Fruit fly (Drosophila melanogaster): ENCODE data around the gene PH4alphaEFB.
A peak's percentile ranks its signal among the peaks of the same experiment; 100 is the strongest.

PH4alphaEFB gene

dm6 chr3R:30474667-30475213 is 8.9 kb downstream of the PH4alphaEFB start:
- TF ChIP-seq CG7368 (GFP tag; optimal IDR thresholded peaks at IDR 0.05) (no peak), fd59A (GFP tag; optimal IDR thresholded peaks at IDR 0.05) (no peak), ss (GFP tag; optimal IDR thresholded peaks at IDR 0.05) (peak in 1 of 2 experiments; percentile 64)

DNA sequence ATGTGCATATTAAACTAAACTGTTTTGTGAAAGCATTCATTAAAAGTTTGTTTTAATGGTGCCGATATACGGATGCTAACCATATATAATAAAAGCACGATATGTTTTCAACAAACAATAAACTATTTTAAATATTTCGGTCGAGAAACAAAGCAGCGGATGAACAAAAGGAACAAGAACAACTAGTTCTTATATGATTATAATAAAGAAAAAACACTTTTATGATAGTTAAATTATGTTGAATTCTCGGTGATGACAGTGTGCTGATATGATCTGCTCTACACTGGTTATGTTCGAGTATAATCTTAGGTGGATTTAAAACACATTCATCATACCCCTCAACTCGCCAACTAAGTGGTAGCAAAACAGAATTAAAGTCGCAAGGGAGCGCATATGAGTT is 10.1 kb downstream of the PH4alphaEFB start:
- peak; percentile 18 for TF ChIP-seq esn (GFP tag; optimal IDR thresholded peaks at IDR 0.05)
- TF ChIP-seq topi (GFP tag; optimal IDR thresholded peaks at IDR 0.05): no peak
- no peak for TF ChIP-seq CG8319 (GFP tag; optimal IDR thresholded peaks at IDR 0.05)
- peak; percentile 50 for TF ChIP-seq Eip78C (GFP tag)
- TF ChIP-seq CG3032 (tag; optimal IDR thresholded peaks at IDR 0.05): no peak
- no peak for TF ChIP-seq CG15336 (GFP tag; IDR thresholded peaks at IDR 0.05)
- no peak for TF ChIP-seq CG6854 (GFP tag; optimal IDR thresholded peaks at IDR 0.05)
- no peak for TF ChIP-seq Hr4 (GFP tag; optimal IDR thresholded peaks at IDR 0.05)

dm6 chr3R:30476367-30476766 is 10.5 kb downstream of the PH4alphaEFB start, which contains the start of gene spdo:
TSS of gene spdo (plus strand) at chr3R:30476684.
- TF ChIP-seq CG31627 (GFP tag; optimal IDR thresholded peaks at IDR 0.05) (no peak), CG8319 (GFP tag; optimal IDR thresholded peaks at IDR 0.05) (no peak)

dm6 chr3R:30487828-30488227 is 22.0 kb downstream of the PH4alphaEFB start, which contains the start of gene Jon99Fii:
TSS of gene Jon99Fii (minus strand) at chr3R:30487928.
- no peak for TF ChIP-seq Met (GFP tag; optimal IDR thresholded peaks at IDR 0.05)
- TF ChIP-seq Ets96B (tag; optimal IDR thresholded peaks at IDR 0.05): no peak
- no peak for TF ChIP-seq CG8119 (GFP tag; IDR thresholded peaks at IDR 0.05)
- TF ChIP-seq Smox (GFP tag; optimal IDR thresholded peaks at IDR 0.05): no peak
- no peak for TF ChIP-seq Blimp-1 (GFP tag; optimal IDR thresholded peaks at IDR 0.05)
- no peak for TF ChIP-seq fd59A (GFP tag; optimal IDR thresholded peaks at IDR 0.05)
- no peak for TF ChIP-seq lz (GFP tag; optimal IDR thresholded peaks at IDR 0.05)
- no peak for TF ChIP-seq Sox14 (GFP tag; optimal IDR thresholded peaks at IDR 0.05)
- no peak for TF ChIP-seq CG11294 (GFP tag; IDR thresholded peaks at IDR 0.05)
- no peak for TF ChIP-seq esn (GFP tag; optimal IDR thresholded peaks at IDR 0.05)
- no peak for TF ChIP-seq net (GFP tag; optimal IDR thresholded peaks at IDR 0.05)
- no peak for TF ChIP-seq CG10631 (GFP tag; optimal IDR thresholded peaks at IDR 0.05)
- no peak for TF ChIP-seq Ets21C (GFP tag; optimal IDR thresholded peaks at IDR 0.05)

DNA sequence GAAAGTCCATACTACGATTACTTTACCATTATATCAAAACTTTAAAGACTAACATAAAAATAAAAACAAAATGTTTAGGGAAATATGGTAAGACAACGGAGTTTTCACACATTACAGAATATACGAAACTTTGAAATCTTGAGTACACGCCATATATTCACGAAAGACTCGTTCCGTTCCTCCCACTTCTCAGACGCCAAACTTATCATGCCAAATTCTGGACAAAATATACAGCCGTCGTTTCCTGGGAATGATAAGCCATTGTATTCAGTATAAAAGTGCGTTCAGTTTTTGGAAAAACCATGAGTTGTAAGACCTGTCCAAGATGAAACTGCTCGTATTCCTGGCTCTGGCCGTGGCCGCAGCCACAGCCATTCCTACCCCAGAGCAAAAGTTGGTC is 22.8 kb downstream of the PH4alphaEFB start, which contains the start of gene Jon99Fi:
Jon99Fi (plus strand) TSS at position 301 of the 400 bp plus-strand sequence.
- TF ChIP-seq OdsH (GFP tag; optimal IDR thresholded peaks at IDR 0.05): no peak
- no peak for TF ChIP-seq pdm3 (GFP tag; optimal IDR thresholded peaks at IDR 0.05)
- no peak for TF ChIP-seq Ets96B (tag; optimal IDR thresholded peaks at IDR 0.05)
- no peak for TF ChIP-seq CG8119 (GFP tag; IDR thresholded peaks at IDR 0.05)
- TF ChIP-seq CG9139 (GFP tag; optimal IDR thresholded peaks at IDR 0.05): no peak
- no peak for TF ChIP-seq CG15336 (GFP tag; IDR thresholded peaks at IDR 0.05)
- no peak for TF ChIP-seq Lpt (GFP tag; optimal IDR thresholded peaks at IDR 0.05)
- TF ChIP-seq CG1621 (tag; optimal IDR thresholded peaks at IDR 0.05): no peak
- TF ChIP-seq Hr38 (GFP tag; optimal IDR thresholded peaks at IDR 0.05): no peak
- no peak for TF ChIP-seq Smox (GFP tag; optimal IDR thresholded peaks at IDR 0.05)
- TF ChIP-seq CG8632 (GFP tag; optimal IDR thresholded peaks at IDR 0.05): no peak
- no peak for TF ChIP-seq Eip75B (GFP tag; optimal IDR thresholded peaks at IDR 0.05)
- no peak for TF ChIP-seq Met (GFP tag; optimal IDR thresholded peaks at IDR 0.05)
- TF ChIP-seq eg (GFP tag; IDR thresholded peaks at IDR 0.05): no peak
- no peak for TF ChIP-seq CG31627 (GFP tag; optimal IDR thresholded peaks at IDR 0.05)
- no peak for TF ChIP-seq Sox14 (GFP tag; optimal IDR thresholded peaks at IDR 0.05)
- TF ChIP-seq CG10631 (GFP tag; optimal IDR thresholded peaks at IDR 0.05): no peak
- TF ChIP-seq CG7368 (GFP tag; optimal IDR thresholded peaks at IDR 0.05): no peak

Data from whole organism, prepupa.